Worm (Caenorhabditis elegans) whole organism, young adult: Measurements from ENCODE around the gene F43C9.2.
A peak's percentile ranks its signal among the peaks of the same experiment; 100 is the strongest.

ENCODE experiments used
- D2030.7 ChIP-seq: fragments of 200-800 bp; sonication (Bioruptor generic); IDR thresholded peaks from 2 replicates; pipeline ENCODE4 v1.3.6; 2022; ENCODE audit warnings: missing genetic modification reagents, missing genetic modification characterization, missing compliant biosample characterization
- F55B11.4 ChIP-seq: sonication (generic microtip); optimal IDR thresholded peaks from 2 replicates; lab custom pipeline; 2016; ENCODE audit warnings: missing compliant biosample characterization, missing genetic modification characterization, borderline replicate concordance; ENCODE audit not compliant: insufficient read depth
- F57A8.1 ChIP-seq: fragments of 200-800 bp; sonication (Bioruptor generic); optimal IDR thresholded peaks from 2 replicates; lab custom pipeline; 2018; ENCODE audit warnings: mild to moderate bottlenecking, missing genetic modification characterization, moderate library complexity, missing compliant biosample characterization
- Y53G8AR.9 ChIP-seq: fragments of 200-800 bp; sonication (Bioruptor generic); conservative IDR thresholded peaks from 2 replicates; pipeline ENCODE4 v1.3.6; 2022; ENCODE audit warnings: missing genetic modification reagents, missing genetic modification characterization, missing compliant biosample characterization
- Y95B8A.8 ChIP-seq: fragments of 200-800 bp; sonication (Bioruptor generic); IDR thresholded peaks from 2 replicates; pipeline ENCODE4 v1.3.6; 2022; ENCODE audit warnings: missing genetic modification reagents, missing genetic modification characterization, missing compliant biosample characterization
- ZK185.1 ChIP-seq: sonication (generic microtip); optimal IDR thresholded peaks from 2 replicates; lab custom pipeline; 2016; ENCODE audit warnings: mild to moderate bottlenecking, missing genetic modification characterization, missing compliant biosample characterization; ENCODE audit not compliant: poor library complexity, severe bottlenecking
- aptf-2 ChIP-seq: fragments of 200-800 bp; sonication (Bioruptor generic); conservative IDR thresholded peaks from 2 replicates; pipeline ENCODE4 v1.3.6; 2022; ENCODE audit warnings: missing genetic modification reagents, missing genetic modification characterization, missing compliant biosample characterization
- attf-3 ChIP-seq: fragments of 200-800 bp; sonication (Bioruptor generic); conservative IDR thresholded peaks from 2 replicates; pipeline ENCODE4 v1.3.6; 2022; ENCODE audit warnings: missing genetic modification reagents, missing genetic modification characterization, missing compliant biosample characterization
- attf-5 ChIP-seq: fragments of 200-800 bp; sonication (Bioruptor generic); optimal IDR thresholded peaks from 2 replicates; lab custom pipeline; 2018; ENCODE audit warnings: mild to moderate bottlenecking, missing genetic modification characterization, missing compliant biosample characterization
- bed-2 ChIP-seq: fragments of 200-800 bp; sonication (Bioruptor generic); IDR thresholded peaks from 2 replicates; pipeline ENCODE4 v1.3.6; 2022; ENCODE audit warnings: missing genetic modification reagents, missing genetic modification characterization, missing compliant biosample characterization
- ccch-3 ChIP-seq: fragments of 200-800 bp; sonication (Bioruptor generic); optimal IDR thresholded peaks from 2 replicates; lab custom pipeline; 2018; ENCODE audit warnings: mild to moderate bottlenecking, missing genetic modification characterization, missing compliant biosample characterization
- cebp-1 ChIP-seq, 2 experiments: fragments of 200-800 bp in 1 of 2; sonication (Bioruptor generic) in 1 of 2; sonication (generic microtip) in 1 of 2; IDR thresholded peaks in 1 of 2; optimal IDR thresholded peaks in 1 of 2; 2 replicates each; pipeline versions ENCODE4 v1.3.6 to Lab custom; 2017 to 2022; ENCODE audit warnings: missing compliant biosample characterization in 2 of 2, missing genetic modification characterization in 2 of 2, mild to moderate bottlenecking in 1 of 2, missing genetic modification reagents in 1 of 2, moderate library complexity in 1 of 2
- ceh-79 ChIP-seq: sonication (generic microtip); optimal IDR thresholded peaks from 2 replicates; lab custom pipeline; 2017; ENCODE audit warnings: mild to moderate bottlenecking, missing genetic modification characterization, missing compliant biosample characterization
- chd-7 ChIP-seq: sonication (generic microtip); optimal IDR thresholded peaks from 2 replicates; lab custom pipeline; 2016; ENCODE audit warnings: mild to moderate bottlenecking, missing genetic modification characterization, moderate library complexity, missing compliant biosample characterization
- dox-1 ChIP-seq: fragments of 200-800 bp; sonication (Bioruptor generic); IDR thresholded peaks from 2 replicates; pipeline ENCODE4 v1.3.6; 2022; ENCODE audit warnings: missing genetic modification reagents, missing genetic modification characterization, missing compliant biosample characterization
- egl-44 ChIP-seq: fragments of 200-800 bp; sonication (Bioruptor generic); IDR thresholded peaks from 2 replicates; pipeline ENCODE4 v1.3.6; 2022; ENCODE audit warnings: missing genetic modification reagents, missing genetic modification characterization, missing compliant biosample characterization
- ets-4 ChIP-seq: fragments of 200-800 bp; sonication (Bioruptor generic); optimal IDR thresholded peaks from 2 replicates; lab custom pipeline; 2018; ENCODE audit warnings: mild to moderate bottlenecking, missing genetic modification characterization, missing compliant biosample characterization
- hmg-1.2 ChIP-seq: fragments of 200-800 bp; sonication (Bioruptor generic); IDR thresholded peaks from 2 replicates; pipeline ENCODE4 v1.3.6; 2022; ENCODE audit warnings: missing genetic modification reagents, missing genetic modification characterization, missing compliant biosample characterization
- hsf-1 ChIP-seq: fragments of 200-800 bp; sonication (Bioruptor generic); IDR thresholded peaks from 2 replicates; pipeline ENCODE4 v1.3.6; 2022; ENCODE audit warnings: missing genetic modification reagents, missing genetic modification characterization, missing compliant biosample characterization
- let-607 ChIP-seq, 2 experiments: fragments of 200-800 bp in 1 of 2; sonication (Bioruptor generic) in 1 of 2; sonication (generic microtip) in 1 of 2; optimal IDR thresholded peaks; 2 replicates each; lab custom pipeline; 2016 to 2018; ENCODE audit warnings: mild to moderate bottlenecking in 2 of 2, missing compliant biosample characterization in 2 of 2, missing genetic modification characterization in 2 of 2, moderate library complexity in 2 of 2, missing genotype in 1 of 2
- lin-40 ChIP-seq: sonication (generic microtip); optimal IDR thresholded peaks from 2 replicates; lab custom pipeline; 2016; ENCODE audit warnings: missing genetic modification characterization, mild to moderate bottlenecking, missing compliant biosample characterization, missing genotype, missing genetic modification reagents
- lin-54 ChIP-seq: fragments of 200-800 bp; sonication (Bioruptor generic); optimal IDR thresholded peaks from 2 replicates; lab custom pipeline; 2018; ENCODE audit warnings: mild to moderate bottlenecking, missing genetic modification characterization, missing compliant biosample characterization
- lsl-1 ChIP-seq: fragments of 200-800 bp; sonication (Bioruptor generic); optimal IDR thresholded peaks from 2 replicates; lab custom pipeline; 2018; ENCODE audit warnings: mild to moderate bottlenecking, missing genetic modification characterization, moderate library complexity, missing compliant biosample characterization
- madf-6 ChIP-seq: fragments of 200-800 bp; sonication (Bioruptor generic); IDR thresholded peaks from 2 replicates; pipeline ENCODE4 v1.3.6; 2022; ENCODE audit warnings: missing genetic modification reagents, missing genetic modification characterization, missing compliant biosample characterization
- mxl-1 ChIP-seq: sonication (generic microtip); optimal IDR thresholded peaks from 2 replicates; lab custom pipeline; 2016; ENCODE audit warnings: missing genetic modification characterization, missing compliant biosample characterization
- nfya-1 ChIP-seq: sonication (generic microtip); optimal IDR thresholded peaks from 2 replicates; lab custom pipeline; 2017; ENCODE audit warnings: antibody characterized with exemption, missing compliant biosample characterization, missing genetic modification characterization, borderline replicate concordance; ENCODE audit not compliant: insufficient read depth
- nfya-2 ChIP-seq: fragments of 200-800 bp; sonication (Bioruptor generic); IDR thresholded peaks from 2 replicates; pipeline ENCODE4 v1.3.6; 2022; ENCODE audit warnings: missing genetic modification reagents, missing genetic modification characterization, missing compliant biosample characterization
- nfyb-1 ChIP-seq: fragments of 200-800 bp; sonication (Bioruptor generic); IDR thresholded peaks from 2 replicates; pipeline ENCODE4 v1.3.6; 2022; ENCODE audit warnings: missing genetic modification reagents, missing genetic modification characterization, missing compliant biosample characterization
- nhr-80 ChIP-seq: sonication (generic microtip); optimal IDR thresholded peaks from 2 replicates; lab custom pipeline; 2016; ENCODE audit warnings: missing genetic modification characterization, missing compliant biosample characterization
- nhr-90 ChIP-seq: sonication (generic microtip); optimal IDR thresholded peaks from 2 replicates; lab custom pipeline; 2016; ENCODE audit warnings: missing genotype, mild to moderate bottlenecking, missing genetic modification characterization, missing compliant biosample characterization
- pha-4 ChIP-seq: fragments of 150-350 bp; sonication (generic microtip); optimal IDR thresholded peaks from 2 replicates; lab custom pipeline; 2014; ENCODE audit warnings: missing biosample characterization, missing genetic modification reagents, missing genetic modification characterization
- repo-1 ChIP-seq: sonication (generic microtip); optimal IDR thresholded peaks from 2 replicates; lab custom pipeline; 2017; ENCODE audit warnings: mild to moderate bottlenecking, missing genetic modification characterization, missing compliant biosample characterization
- rpc-1 ChIP-seq, 2 experiments: fragments of 150-350 bp in 1 of 2; sonication (generic microtip) in 1 of 2; optimal IDR thresholded peaks; 2 replicates each; lab custom pipeline; 2014 to 2018; ENCODE audit warnings: missing biosample characterization in 1 of 2, missing genetic modification characterization in 1 of 2, missing genetic modification reagents in 1 of 2, missing genotype in 1 of 2
- tbp1 ChIP-seq: fragments of 200-800 bp; sonication (Bioruptor generic); optimal IDR thresholded peaks from 2 replicates; lab custom pipeline; 2018; ENCODE audit warnings: mild to moderate bottlenecking, missing genetic modification characterization, missing compliant biosample characterization
- tlf-1 ChIP-seq: fragments of 200-800 bp; sonication (Bioruptor generic); optimal IDR thresholded peaks from 2 replicates; lab custom pipeline; 2018; ENCODE audit warnings: mild to moderate bottlenecking, missing genetic modification characterization, missing compliant biosample characterization
- unc-62 ChIP-seq: fragments of 150-350 bp; optimal IDR thresholded peaks from 2 replicates; lab custom pipeline; 2014; ENCODE audit warnings: missing biosample characterization, missing genetic modification reagents, missing genetic modification characterization
- xnd-1 ChIP-seq: sonication (generic microtip); optimal IDR thresholded peaks from 2 replicates; lab custom pipeline; 2016; ENCODE audit warnings: missing genotype, missing genetic modification reagents, missing genetic modification characterization, missing compliant biosample characterization
- ztf-25 ChIP-seq: fragments of 200-800 bp; sonication (Bioruptor generic); IDR thresholded peaks from 2 replicates; pipeline ENCODE4 v1.3.6; 2022; ENCODE audit warnings: missing genetic modification reagents, missing genetic modification characterization, missing compliant biosample characterization
- ztf-3 ChIP-seq: fragments of 200-800 bp; sonication (Bioruptor generic); optimal IDR thresholded peaks from 2 replicates; lab custom pipeline; 2018; ENCODE audit warnings: mild to moderate bottlenecking, missing genetic modification characterization, missing compliant biosample characterization

Gene F43C9.2

DNA sequence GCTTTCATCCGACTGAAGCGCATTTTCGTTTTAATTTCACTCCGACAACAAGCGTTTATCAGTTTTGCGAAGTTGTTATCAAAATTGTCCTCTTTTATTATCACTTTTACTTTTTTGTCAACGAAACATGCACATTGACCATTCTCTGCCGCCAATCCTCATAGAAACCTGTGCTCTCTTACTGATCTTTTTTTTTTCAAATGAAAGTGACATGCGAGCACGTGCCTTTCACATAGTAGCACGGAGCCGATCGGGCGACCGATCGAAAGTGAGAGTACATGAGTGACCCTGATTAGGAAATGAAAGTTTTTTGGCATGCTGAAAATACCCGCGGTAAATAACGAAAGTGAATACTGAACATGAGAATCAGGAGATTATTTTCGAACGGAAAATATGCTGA lies 10.6 kb downstream of the F43C9.2 start (continued):
- TF ChIP-seq xnd-1 (no peak), Y95B8A.8 (GFP tag; lab: Robert Waterston, UW) (no peak), pha-4 (tag; lab: Kevin White, UChicago) (no peak), egl-44 (GFP tag; lab: Robert Waterston, UW) (0 out of 2 replicates have a peak, but pooled peaks have one; percentile 28), mxl-1 (no peak), F55B11.4 (no peak), dox-1 (GFP tag; lab: Robert Waterston, UW) (peak; percentile 61), bed-2 (GFP tag; lab: Robert Waterston, UW) (no peak), aptf-2 (GFP tag; lab: Robert Waterston, UW) (no peak), chd-7 (tag; lab: Kevin White, UChicago) (no peak), lsl-1 (GFP tag; lab: Kevin White, UChicago) (no peak), hsf-1 (no peak), Y53G8AR.9 (GFP tag; lab: Robert Waterston, UW) (no peak), nfya-2 (GFP tag; lab: Robert Waterston, UW) (no peak), F57A8.1 (GFP tag; lab: Kevin White, UChicago) (no peak), nfyb-1 (GFP tag; lab: Robert Waterston, UW) (peak; percentile 65; the same call in 1 of the 2 replicates), ZK185.1 (tag; lab: Kevin White, UChicago) (peak; percentile 2), rpc-1 (optimal IDR thresholded peaks at IDR 0.05; lab: Kevin White, UChicago) (no peak), rpc-1 (tag; optimal IDR thresholded peaks at IDR 0.05; lab: Kevin White, UChicago) (no peak), ceh-79 (tag; lab: Kevin White, UChicago) (no peak), unc-62 (GFP tag; lab: Kevin White, UChicago) (peak; percentile 81), tlf-1 (peak; percentile 12), let-607 (tag; optimal IDR thresholded peaks at IDR 0.05; lab: Kevin White, UChicago) (peak in 1 of 2 experiments; percentile 72), nfya-1 (tag; lab: Kevin White, UChicago) (no peak), repo-1 (tag; lab: Kevin White, UChicago) (no peak), lin-54 (no peak), hmg-1.2 (GFP tag; lab: Robert Waterston, UW) (peak; percentile 47), attf-3 (GFP tag; lab: Robert Waterston, UW) (no peak), D2030.7 (GFP tag; lab: Robert Waterston, UW) (no peak), ztf-25 (no peak), tbp1 (GFP tag; lab: Kevin White, UChicago) (peak; percentile 41), cebp-1 (GFP tag; IDR thresholded peaks at IDR 0.05; lab: Robert Waterston, UW) (0 out of 2 replicates have a peak, but pooled peaks have one; percentile 23), cebp-1 (tag; optimal IDR thresholded peaks at IDR 0.05; lab: Kevin White, UChicago) (peak; percentile 65), nhr-90 (tag; lab: Kevin White, UChicago) (peak; percentile 51), ztf-3 (no peak), ccch-3 (GFP tag; lab: Kevin White, UChicago) (no peak)

DNA sequence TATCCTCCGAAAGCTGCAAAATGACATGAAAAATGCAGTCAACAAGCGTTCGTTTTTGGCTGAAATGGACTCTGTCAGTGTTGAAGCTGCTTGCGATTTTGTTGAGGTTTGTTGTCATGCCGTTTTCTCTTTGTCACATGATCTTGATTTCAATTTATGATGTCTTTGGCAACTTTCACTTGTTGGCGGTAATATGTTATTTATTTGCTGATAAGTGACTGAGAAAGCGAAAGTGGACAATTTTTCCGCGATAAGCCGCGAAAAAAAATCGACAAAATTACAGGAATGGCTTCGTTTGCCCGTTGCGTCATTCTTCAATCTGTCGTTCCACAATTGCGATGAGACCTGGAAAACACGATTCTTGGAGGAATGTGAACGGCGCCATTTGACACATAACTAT lies 11.9 kb downstream of the F43C9.2 start:
- TF ChIP-seq madf-6 (GFP tag; lab: Robert Waterston, UW), result no peak
- TF ChIP-seq unc-62 (GFP tag; lab: Kevin White, UChicago), result peak; percentile 37
- no peak for TF ChIP-seq ccch-3 (GFP tag; lab: Kevin White, UChicago)
- peak; percentile 90 for TF ChIP-seq nhr-80 (tag; lab: Kevin White, UChicago)
- peak; percentile 18 for TF ChIP-seq pha-4 (tag; lab: Kevin White, UChicago)
- TF ChIP-seq tlf-1, result peak; percentile 51
- TF ChIP-seq attf-5, result no peak
- peak; percentile 36 for TF ChIP-seq lin-40 (tag; lab: Kevin White, UChicago)
- TF ChIP-seq ets-4 (GFP tag; lab: Kevin White, UChicago), result peak; percentile 53
